Worm (Caenorhabditis elegans): ENCODE results near the gene R10D12.8.

ce11 chrV:13949010-13949409, 4.1 kb downstream of the R10D12.8 start, which contains the start of gene R10D12.6:
- TF ChIP-seq him-1 (tag; optimal IDR thresholded peaks at IDR 0.05) (no peak), W03F9.2 (tag; optimal IDR thresholded peaks at IDR 0.05) (no peak), dao-5 (tag; optimal IDR thresholded peaks at IDR 0.05) (no peak)
